Worm (Caenorhabditis elegans) whole organism, L4 larva: ENCODE results near the gene ttr-32.

Experiments
- T26A8.4 ChIP-seq: fragments of 200-800 bp; sonication (Bioruptor generic); IDR thresholded peaks from 2 replicates; pipeline ENCODE4 v1.3.6; 2022; ENCODE audit warnings: missing genetic modification characterization, missing compliant biosample characterization
- ceh-20 ChIP-seq: fragments of 200-800 bp; sonication (Bioruptor generic); IDR thresholded peaks from 2 replicates; pipeline ENCODE4 v1.3.6; 2022; ENCODE audit warnings: missing genetic modification reagents, missing genetic modification characterization, missing compliant biosample characterization
- daf-19 ChIP-seq: fragments of 200-800 bp; sonication (Bioruptor generic); conservative IDR thresholded peaks from 2 replicates; pipeline ENCODE4 v1.3.6; 2022; ENCODE audit warnings: missing genetic modification characterization, missing compliant biosample characterization
- lim-7 ChIP-seq: fragments of 200-800 bp; sonication (Bioruptor generic); IDR thresholded peaks from 2 replicates; pipeline ENCODE4 v1.3.6; 2022; ENCODE audit warnings: missing genetic modification characterization, missing compliant biosample characterization
- lin-38 ChIP-seq: fragments of 200-800 bp; sonication (Bioruptor generic); IDR thresholded peaks from 2 replicates; pipeline ENCODE4 v1.3.6; 2022; ENCODE audit warnings: missing genetic modification reagents, missing genetic modification characterization, missing compliant biosample characterization
- lin-39 ChIP-seq: fragments of 150-350 bp; optimal IDR thresholded peaks from 2 replicates; lab custom pipeline; 2014; ENCODE audit warnings: missing biosample characterization, missing genetic modification reagents, missing genetic modification characterization
- mxl-2 ChIP-seq: fragments of 200-800 bp; sonication (Bioruptor generic); conservative IDR thresholded peaks from 2 replicates; pipeline ENCODE4 v1.3.6; 2022; ENCODE audit warnings: missing genetic modification reagents, missing genetic modification characterization, missing compliant biosample characterization
- snpc-4 ChIP-seq: fragments of 150-350 bp; optimal IDR thresholded peaks from 2 replicates; lab custom pipeline; 2014; ENCODE audit warnings: missing biosample characterization, missing genetic modification characterization

ce11 chrIII:7565247-7565646 is 964 bp upstream of the ttr-32 start, which contains the start of gene ttr-8:
- TF ChIP-seq daf-19 (GFP tag; lab: Robert Waterston, UW), result no peak
- no peak for TF ChIP-seq lim-7 (GFP tag; lab: Robert Waterston, UW)
- no peak for TF ChIP-seq ceh-20 (GFP tag; lab: Robert Waterston, UW)
- TF ChIP-seq T26A8.4 (GFP tag; lab: Robert Waterston, UW), result no peak
- no peak for TF ChIP-seq lin-39
- TF ChIP-seq mxl-2, result no peak
- TF ChIP-seq snpc-4 (tag; lab: Kevin White, UChicago), result no peak
- no peak for TF ChIP-seq lin-38
